Worm (Caenorhabditis elegans) whole organism, dauer: ENCODE results near the gene F35F11.2.

Source experiments
- unc-62 ChIP-seq: sonication (generic microtip); optimal IDR thresholded peaks from 2 replicates; lab custom pipeline; 2017; ENCODE audit warnings: missing biosample characterization, missing genetic modification reagents, missing genetic modification characterization

The F35F11.2 gene

DNA sequence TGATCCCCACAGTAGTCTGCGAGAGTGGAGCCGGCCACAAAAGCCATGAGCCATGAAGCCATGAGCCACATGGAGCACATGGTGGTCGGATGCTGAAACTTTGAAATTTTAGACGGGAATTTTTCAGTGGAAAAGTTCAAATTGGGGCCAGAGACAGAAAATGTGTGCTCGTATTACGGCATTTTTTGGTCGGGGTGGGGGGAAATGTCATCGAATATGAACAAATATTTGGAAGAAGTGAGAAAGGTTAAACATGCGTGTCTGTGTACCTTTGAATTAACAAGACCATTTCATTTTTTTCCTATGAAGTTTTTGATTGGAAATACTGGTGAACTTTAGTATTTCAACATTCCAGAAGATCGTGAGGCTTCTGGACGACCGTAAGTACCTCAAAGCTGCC lies 11.5 kb downstream of the F35F11.2 start, which contains the start of gene wrt-5:
Gene wrt-5 (minus strand): TSS at position 101 of the 400 bp plus-strand sequence.
- no peak for TF ChIP-seq unc-62 (GFP tag; lab: Kevin White, UChicago)

DNA sequence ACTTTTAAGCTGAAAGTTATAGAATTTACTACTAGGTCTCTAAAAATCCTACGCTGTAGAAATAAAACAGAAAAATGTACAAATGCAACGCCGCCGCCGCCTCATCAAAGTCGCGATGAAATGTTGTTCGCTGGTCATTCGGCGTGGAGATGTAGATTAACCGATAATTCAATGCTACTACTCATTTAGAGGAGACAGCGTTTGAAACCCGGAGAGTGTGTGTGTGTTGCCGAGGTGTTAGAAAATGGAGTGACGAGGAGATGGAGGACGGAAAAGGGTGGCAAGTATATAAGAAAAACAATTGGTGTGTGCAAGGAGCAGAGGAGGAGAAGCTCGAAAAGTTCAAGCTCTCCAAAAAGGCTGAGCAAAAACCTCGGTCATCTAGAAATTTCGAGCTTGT lies 12.2 kb downstream of the F35F11.2 start:
- no peak for TF ChIP-seq unc-62 (GFP tag; lab: Kevin White, UChicago)

DNA sequence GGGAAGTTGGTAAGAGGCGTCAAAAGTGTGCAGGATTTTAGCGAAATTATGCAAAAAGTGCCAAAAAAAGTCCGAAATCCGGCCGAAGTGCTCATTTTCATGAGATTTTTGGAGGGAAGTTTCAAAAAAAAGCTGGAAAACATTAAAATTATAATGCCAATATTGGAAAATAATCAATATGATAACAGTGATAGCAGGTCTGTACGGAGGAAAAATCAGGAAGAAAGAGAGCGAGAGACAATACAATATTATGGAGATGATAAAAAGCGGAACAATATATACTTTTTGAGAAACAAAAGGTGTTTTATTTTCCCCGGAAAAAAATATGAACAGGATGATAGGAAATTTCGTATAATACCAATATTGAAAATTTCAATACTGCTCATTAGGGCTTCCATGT lies 13.3 kb downstream of the F35F11.2 start:
- no peak for TF ChIP-seq unc-62 (GFP tag; lab: Kevin White, UChicago)

DNA sequence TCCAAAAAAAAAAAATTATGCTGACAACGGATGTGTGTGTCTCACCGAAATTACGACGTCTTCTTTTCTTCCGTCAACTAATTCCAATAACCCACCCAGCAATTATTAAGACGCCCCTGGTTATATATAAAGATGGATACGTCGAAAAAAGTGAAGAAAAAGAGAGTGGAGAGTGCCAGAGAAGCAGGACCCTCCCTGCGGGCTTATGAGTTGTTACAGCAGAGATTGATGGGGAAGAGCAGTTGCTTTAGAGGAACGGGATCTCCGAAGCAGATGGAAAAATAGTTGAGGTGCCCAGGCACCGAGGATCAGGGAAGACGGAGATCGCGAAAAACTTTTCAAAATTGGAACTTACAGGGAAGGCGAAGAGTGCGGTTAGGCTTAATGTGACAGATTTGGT lies 15.2 kb downstream of the F35F11.2 start:
- TF ChIP-seq unc-62 (GFP tag; lab: Kevin White, UChicago) = no peak

DNA sequence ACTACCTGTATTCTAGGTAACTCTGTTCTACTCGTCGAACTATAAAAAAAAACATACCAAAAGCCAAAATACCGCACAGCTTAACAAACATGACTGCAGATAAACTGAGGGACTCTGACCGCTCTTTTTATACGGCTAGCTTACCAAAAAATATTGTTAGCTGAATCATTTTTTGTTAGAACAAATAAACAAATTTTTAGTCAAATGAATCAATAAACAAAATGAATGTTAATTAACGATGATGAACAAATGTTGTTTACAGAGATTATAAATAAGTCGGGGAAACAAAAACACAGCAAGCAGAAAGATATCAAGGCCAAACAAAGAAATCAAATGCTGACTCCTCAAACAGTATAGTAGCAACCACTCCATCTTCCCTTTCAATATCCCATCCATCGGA lies 23.5 kb downstream of the F35F11.2 start, which contains the start of gene ilys-6:
Gene ilys-6 (minus strand): TSS at position 101 of the 400 bp plus-strand sequence.
- no peak for TF ChIP-seq unc-62 (GFP tag; lab: Kevin White, UChicago)

DNA sequence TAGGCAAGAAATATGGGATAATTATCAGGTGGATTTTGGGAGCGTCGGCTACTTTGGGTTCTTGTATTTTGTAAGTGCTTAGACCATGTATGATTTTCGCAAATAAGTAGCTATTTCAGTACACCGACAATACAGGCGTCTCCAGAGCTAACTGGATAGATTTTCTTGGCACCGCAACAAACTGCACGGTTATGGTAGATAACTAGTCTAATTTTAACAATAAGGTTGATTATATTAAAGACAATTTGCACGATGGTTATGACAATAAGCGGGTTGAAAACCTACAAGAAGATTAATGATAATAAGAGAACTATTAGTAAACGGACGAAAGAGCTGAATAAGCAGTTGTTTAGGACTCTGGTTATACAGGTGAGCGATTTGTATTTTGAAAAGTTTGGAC lies 27.3 kb downstream of the F35F11.2 start:
- no peak for TF ChIP-seq unc-62 (GFP tag; lab: Kevin White, UChicago)

DNA sequence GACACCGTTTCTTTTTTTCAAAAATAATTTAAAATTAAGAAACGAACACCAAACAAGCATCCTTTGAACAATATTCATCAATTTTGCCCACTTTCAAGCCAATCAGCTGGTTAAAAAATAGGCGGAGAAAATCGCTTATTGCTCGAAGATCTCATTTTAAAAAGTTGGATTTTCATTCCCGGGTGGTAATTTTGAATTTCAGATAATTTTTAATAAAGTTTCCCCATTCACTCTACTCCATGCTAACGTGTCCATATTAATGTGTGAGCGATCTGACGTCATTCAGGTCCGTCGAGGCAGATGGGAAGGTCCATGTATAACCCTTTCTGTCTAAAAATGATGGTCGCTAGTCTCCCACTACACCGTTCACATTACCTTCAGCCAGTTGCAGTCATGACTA lies 28.4 kb downstream of the F35F11.2 start, which contains the start of gene fbxb-55:
Gene fbxb-55 (plus strand): TSS at position 301 of the 400 bp plus-strand sequence.
- no peak for TF ChIP-seq unc-62 (GFP tag; lab: Kevin White, UChicago)

DNA sequence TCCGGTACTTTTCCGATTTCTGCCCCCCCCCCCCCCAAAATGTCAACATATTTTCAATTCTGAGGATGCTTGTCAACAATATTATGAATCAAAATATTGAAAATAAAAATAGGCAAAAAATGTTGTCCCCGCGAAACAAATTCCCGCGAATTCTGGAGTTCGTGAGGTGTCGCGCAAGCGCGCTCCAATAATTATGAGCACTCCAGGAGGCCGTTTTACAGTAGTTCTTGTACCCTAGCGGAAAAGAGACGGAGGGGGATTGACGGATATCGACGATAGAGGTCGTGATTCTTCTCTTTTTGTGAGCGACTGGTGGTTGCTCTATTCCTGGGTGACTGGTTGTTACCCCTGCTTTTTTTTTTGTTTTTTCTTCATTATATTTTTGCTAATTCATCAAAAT lies 30.7 kb downstream of the F35F11.2 start:
- no peak for TF ChIP-seq unc-62 (GFP tag; lab: Kevin White, UChicago)

DNA sequence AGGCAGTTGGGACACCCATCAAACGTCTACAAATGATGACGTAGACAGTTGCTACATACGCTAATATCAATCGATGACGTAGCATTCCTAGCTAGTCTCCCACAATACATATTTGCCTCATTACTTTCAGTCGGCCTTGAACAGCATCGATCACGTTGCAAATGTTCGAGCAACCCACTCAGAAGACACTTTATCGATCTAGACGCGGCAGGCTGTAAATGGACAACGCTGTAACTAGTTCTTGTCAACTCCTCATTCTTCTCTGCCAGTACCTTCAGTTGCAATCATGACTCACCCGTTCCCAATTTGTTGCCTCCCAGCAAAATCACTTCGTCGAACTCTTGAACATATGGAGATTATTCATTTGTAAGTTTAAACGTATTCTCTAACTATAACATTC lies 31.9 kb downstream of the F35F11.2 start, which contains the start of gene pqn-75:
Gene pqn-75 (plus strand): TSS at position 301 of the 400 bp plus-strand sequence.
- no peak for TF ChIP-seq unc-62 (GFP tag; lab: Kevin White, UChicago)

DNA sequence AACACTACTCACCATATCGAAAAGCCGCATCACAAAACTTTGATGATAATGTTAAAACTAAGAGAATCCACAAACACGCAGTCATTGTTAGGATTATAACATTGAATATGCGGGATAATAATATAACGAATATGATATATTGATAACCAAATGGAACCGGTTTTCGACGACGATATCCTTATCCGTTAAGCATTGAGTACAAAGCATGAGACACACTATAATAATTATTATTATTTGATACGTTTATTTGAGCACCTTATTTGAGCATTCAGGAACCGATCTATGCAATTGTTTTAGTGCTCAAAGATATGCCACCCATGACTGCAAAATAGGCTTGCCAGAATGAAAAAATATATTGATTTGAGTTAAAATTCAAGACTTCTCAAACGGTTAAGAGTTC lies 34.5 kb downstream of the F35F11.2 start, which contains the start of gene W03D2.9:
Gene W03D2.9 (minus strand): TSS at position 101 of the 400 bp plus-strand sequence.
- no peak for TF ChIP-seq unc-62 (GFP tag; lab: Kevin White, UChicago)

DNA sequence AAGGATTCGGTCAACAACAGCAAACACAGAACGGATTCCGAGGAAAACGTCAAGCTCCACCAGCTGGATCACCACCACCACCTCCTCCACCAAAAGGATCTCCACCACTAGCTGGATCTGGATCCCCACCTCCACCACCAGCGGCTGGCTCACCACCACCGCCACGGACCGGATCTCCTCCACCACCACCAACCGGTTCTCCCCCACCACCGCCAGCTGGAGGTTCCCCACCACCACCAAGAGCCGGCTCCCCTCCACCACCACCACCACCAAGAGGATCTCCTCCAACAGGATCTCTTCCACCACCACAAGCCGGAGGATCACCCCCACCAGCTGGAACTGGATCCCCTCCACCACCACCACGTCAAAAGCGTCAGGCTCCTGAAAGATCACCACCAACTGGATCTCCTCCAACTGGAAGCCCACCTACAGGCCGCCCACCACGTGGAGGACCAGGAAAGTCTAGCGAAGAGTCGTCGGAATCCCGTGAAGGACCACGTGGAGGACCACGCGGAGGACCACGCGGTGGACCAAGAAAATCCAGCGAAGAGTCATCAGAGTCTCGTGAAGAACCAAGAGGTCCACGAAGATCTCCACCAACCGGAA lies 36.7 kb downstream of the F35F11.2 start:
- TF ChIP-seq unc-62 (GFP tag; lab: Kevin White, UChicago) = no peak

DNA sequence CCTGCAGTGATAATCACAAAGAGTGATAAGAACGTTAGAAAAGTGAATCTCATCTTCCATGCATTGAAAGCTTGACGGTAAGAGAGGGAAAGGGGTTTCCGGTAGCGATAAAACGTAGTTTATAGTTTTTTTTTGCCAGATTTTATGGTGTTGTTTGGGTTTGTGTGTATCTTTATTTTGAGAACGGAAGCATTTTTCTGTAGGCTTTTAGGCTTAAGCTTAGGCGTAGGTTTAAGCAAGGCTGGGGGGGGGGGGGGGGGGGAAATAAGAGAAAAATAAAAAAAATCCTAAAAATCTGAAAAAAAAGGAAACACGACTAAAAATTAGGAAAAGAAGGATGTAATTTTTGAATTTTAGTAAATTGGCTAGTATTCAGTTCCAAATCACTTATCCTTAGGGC lies 38.8 kb downstream of the F35F11.2 start, which contains the start of gene C35B1.8:
Gene C35B1.8 (minus strand): TSS at position 101 of the 400 bp plus-strand sequence.
- no peak for TF ChIP-seq unc-62 (GFP tag; lab: Kevin White, UChicago)

DNA sequence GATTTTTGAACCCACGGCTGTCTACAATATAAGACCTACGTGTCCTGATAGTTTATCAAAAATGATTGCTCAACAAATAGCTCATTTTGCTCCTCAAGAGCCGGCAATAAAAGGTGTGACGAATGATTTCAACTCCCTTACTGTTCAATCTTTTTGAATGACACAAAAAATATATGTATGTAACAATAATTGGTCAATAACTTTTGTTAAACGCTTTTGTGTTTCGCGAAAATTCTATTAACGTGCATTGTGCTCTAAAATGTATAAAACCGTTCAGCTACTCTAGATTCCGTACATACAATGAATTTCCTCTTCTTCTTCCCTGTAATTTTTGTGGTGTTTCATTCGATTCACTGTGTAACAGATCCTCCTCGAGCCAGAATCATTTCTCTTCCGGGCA lies 39.4 kb downstream of the F35F11.2 start, which contains the start of gene C35B1.4:
Gene C35B1.4 (plus strand): TSS at position 301 of the 400 bp plus-strand sequence.
- no peak for TF ChIP-seq unc-62 (GFP tag; lab: Kevin White, UChicago)

DNA sequence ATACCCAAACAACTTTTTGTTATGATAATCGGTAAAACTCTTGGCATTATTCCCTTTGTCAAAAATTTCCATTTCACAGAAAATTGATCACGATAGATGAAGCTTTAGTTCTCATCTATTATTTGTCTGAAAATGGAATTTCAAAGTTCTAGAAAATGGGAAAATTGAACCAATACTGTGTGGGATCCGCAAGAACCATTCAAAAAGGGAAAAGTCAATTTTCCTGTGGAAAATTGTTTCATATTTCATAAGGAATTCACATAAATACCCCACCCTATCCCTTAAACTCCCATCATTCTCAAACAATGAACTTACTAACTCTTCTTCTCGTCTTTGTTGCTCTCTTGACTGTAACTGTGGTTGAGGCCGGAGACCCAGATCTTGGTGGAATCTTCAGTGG lies 40.8 kb downstream of the F35F11.2 start, which contains the start of the genes C35B1.9 and C35B1.3:
Gene C35B1.9 (minus strand): TSS at position 101 of the 400 bp plus-strand sequence.
Gene C35B1.3 (plus strand): TSS at position 306 of the 400 bp plus-strand sequence.
- TF ChIP-seq unc-62 (GFP tag; lab: Kevin White, UChicago) = no peak

DNA sequence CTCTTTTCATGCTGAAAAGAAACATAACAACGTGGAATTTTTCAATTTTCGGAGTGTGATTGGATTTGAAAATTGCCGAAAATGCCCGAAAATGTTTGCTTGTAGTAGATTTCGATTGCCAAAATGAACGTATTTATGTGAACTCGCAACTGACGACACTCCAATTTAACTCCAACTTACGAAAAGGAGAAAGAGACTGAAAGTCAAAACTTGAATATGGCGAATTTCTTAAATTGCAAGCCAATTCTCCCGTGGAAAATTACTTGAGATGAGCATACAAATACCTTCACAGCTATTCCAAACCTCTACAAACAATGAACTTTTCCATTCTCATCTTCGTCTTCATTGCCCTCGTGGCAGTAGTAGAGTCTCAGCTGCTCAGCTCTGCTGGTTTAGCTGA lies 42.5 kb downstream of the F35F11.2 start:
- no peak for TF ChIP-seq unc-62 (GFP tag; lab: Kevin White, UChicago)

DNA sequence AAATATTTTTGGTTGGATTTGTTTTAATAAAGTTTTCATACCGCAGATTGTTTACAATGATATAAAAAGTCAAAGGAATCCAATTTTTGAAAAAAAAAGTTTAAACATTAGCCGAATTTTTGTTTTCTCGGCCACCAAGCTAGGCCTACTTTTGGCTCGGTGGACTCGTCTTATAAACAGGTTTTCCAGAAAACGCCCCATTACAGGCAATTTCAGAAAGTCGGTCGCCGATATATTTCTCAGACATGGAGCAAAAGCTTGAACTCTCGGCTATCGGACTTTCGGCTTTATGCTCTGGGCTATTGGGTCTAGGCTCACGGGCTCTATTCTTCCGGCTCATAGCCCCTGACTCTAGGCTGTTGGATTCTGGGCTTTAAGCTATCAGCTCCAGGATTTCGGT lies 43.0 kb downstream of the F35F11.2 start:
- no peak for TF ChIP-seq unc-62 (GFP tag; lab: Kevin White, UChicago)

DNA sequence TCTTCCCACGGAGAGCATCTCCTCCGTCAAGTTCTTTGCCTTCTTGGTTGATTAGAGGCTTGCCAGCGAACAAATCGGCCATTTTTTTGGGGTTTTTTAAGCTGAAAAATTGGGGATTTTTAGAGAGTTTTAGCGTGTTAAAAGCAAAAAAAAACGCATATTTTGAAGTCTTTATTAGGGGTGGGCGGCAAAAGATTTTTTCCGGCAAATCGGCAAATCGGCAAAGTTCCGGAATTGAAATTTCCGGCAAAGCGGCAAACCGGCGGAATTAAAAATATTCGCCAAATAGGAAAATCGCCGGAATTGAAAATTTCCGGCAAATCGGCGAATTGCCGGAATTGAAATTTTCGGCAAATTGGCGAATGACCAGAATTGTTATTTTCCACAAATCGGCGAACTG lies 44.0 kb downstream of the F35F11.2 start, which contains the start of gene C35B1.5:
Gene C35B1.5 (minus strand): TSS at position 101 of the 400 bp plus-strand sequence.
- no peak for TF ChIP-seq unc-62 (GFP tag; lab: Kevin White, UChicago)
